Fruit fly (Drosophila melanogaster): ENCODE data around the gene CG13895.
A peak's percentile ranks its signal among the peaks of the same experiment; 100 is the strongest.

Gene CG13895

DNA sequence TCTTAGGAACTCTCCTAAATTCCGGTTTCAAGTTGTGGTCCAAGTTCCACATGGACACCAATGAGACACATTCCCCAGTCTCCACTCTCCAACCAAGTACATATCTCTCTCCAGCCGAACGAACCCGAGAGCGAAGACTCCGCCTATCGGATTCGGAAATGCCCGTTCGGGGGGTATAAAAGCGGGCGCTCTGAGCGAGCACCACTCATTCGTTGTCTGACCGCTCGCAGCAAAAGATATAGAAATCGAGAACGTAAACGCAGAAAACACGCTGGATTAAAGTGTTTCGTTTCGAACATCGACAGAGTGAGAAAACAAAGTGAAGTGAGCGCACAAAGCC lies 41.2 kb upstream of the CG13895 start, which contains the start of gene emc (continued):
- TF ChIP-seq Sox15 (GFP tag; optimal IDR thresholded peaks at IDR 0.05) = no peak
- no peak for TF ChIP-seq CG8319 (GFP tag; optimal IDR thresholded peaks at IDR 0.05)
- peak; percentile 89 for TF ChIP-seq CG9139 (GFP tag; optimal IDR thresholded peaks at IDR 0.05)
- peak; percentile 86 for TF ChIP-seq Eip78C (GFP tag)
- peak; percentile 1 for TF ChIP-seq fd59A (GFP tag; optimal IDR thresholded peaks at IDR 0.05)
- TF ChIP-seq Met (GFP tag; optimal IDR thresholded peaks at IDR 0.05) = peak; percentile 17
- no peak for TF ChIP-seq acj6 (GFP tag; optimal IDR thresholded peaks at IDR 0.05)
- peak; percentile 71 for TF ChIP-seq Sox14 (GFP tag; optimal IDR thresholded peaks at IDR 0.05)
- no peak for TF ChIP-seq Lpt (GFP tag; optimal IDR thresholded peaks at IDR 0.05)
- TF ChIP-seq CG31627 (GFP tag; optimal IDR thresholded peaks at IDR 0.05) = no peak
- no peak for TF ChIP-seq CG11902 (GFP tag; optimal IDR thresholded peaks at IDR 0.05)
- peak; percentile 73 for TF ChIP-seq fkh (GFP tag; optimal IDR thresholded peaks at IDR 0.05)
- peak; percentile 65 for TF ChIP-seq CG16779 (tag; optimal IDR thresholded peaks at IDR 0.05)
- TF ChIP-seq dsx (GFP tag; optimal IDR thresholded peaks at IDR 0.05; ENCODE audit: poor library complexity, severe bottlenecking) = peak; percentile 69
- TF ChIP-seq CG6276 (GFP tag; optimal IDR thresholded peaks at IDR 0.05) = peak; percentile 51
- peak; percentile 16 for TF ChIP-seq CG34406 (GFP tag; optimal IDR thresholded peaks at IDR 0.05)
- TF ChIP-seq CG32006 (GFP tag; optimal IDR thresholded peaks at IDR 0.05) = no peak
- no peak for TF ChIP-seq OdsH (GFP tag; optimal IDR thresholded peaks at IDR 0.05)
- peak; percentile 78; the same call in 2 of the 3 replicates for TF ChIP-seq CG6163 (GFP tag; IDR thresholded peaks at IDR 0.05)
- TF ChIP-seq Blimp-1 (GFP tag; optimal IDR thresholded peaks at IDR 0.05) = peak; percentile 6
- no peak for TF ChIP-seq CG6792 (GFP tag; optimal IDR thresholded peaks at IDR 0.05)
- TF ChIP-seq net (GFP tag; optimal IDR thresholded peaks at IDR 0.05) = peak; percentile 62
- peak; percentile 61 for TF ChIP-seq Eip75B (GFP tag; optimal IDR thresholded peaks at IDR 0.05)
- peak; percentile 55 for TF ChIP-seq CG7368 (GFP tag; optimal IDR thresholded peaks at IDR 0.05)
- peak; percentile 11 for TF ChIP-seq Smox (GFP tag; optimal IDR thresholded peaks at IDR 0.05)
- TF ChIP-seq spab (GFP tag; optimal IDR thresholded peaks at IDR 0.05) = peak; percentile 17
- TF ChIP-seq Ets96B (tag; optimal IDR thresholded peaks at IDR 0.05) = peak; percentile 30
- no peak for TF ChIP-seq Hr39 (GFP tag; optimal IDR thresholded peaks at IDR 0.05)
- TF ChIP-seq vri (GFP tag; optimal IDR thresholded peaks at IDR 0.05) = peak; percentile 81
- no peak for TF ChIP-seq Hr4 (GFP tag; optimal IDR thresholded peaks at IDR 0.05)
- TF ChIP-seq CG11294 (GFP tag; IDR thresholded peaks at IDR 0.05) = no peak; the same call in 1 of the 2 replicates
- no peak for TF ChIP-seq CG11762 (GFP tag; optimal IDR thresholded peaks at IDR 0.05; ENCODE audit: insufficient read depth)
- no peak for TF ChIP-seq lz (GFP tag; optimal IDR thresholded peaks at IDR 0.05)

DNA sequence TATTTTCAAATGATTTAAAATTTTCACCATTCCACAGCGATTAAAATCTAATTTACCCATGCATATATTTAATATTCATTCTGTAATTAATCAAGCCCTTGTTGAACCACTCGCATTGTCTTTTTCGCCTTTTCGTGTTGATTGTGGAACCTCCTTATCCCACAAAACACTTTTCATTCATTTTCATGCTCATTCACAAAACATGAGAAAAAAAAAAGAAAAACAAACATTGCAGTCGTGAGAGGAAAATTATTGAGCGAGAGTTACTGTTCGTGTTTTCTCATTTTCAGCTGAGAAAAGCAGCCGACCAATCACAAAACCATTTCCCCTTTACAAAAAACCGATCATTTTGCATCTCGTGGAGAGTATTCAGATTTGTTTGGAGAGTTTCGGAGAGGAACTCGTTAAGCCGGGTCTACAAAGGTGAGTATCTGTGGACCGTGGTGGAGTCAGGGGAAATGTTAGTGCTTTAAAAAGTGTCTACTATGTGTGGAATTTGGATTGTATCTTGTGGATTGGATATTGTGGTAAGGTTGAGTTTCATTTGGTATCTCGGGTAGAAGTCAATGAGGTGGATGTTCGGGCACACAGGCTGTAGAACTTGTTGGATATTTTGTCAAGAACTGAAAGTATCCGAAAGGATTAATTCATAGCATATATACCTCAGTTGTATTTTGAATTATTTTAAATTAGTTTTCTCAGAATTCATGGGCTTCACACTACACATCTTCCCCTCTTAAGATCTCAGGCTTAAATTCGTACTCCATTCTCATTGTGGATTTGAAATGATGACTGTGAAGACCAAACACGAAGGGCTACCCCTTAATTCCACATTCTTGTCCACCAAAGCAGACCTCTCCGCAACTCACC lies 40.6 kb upstream of the CG13895 start:
- no peak for TF ChIP-seq CG8319 (GFP tag; optimal IDR thresholded peaks at IDR 0.05)
- TF ChIP-seq CG6276 (GFP tag; optimal IDR thresholded peaks at IDR 0.05) = no peak
- TF ChIP-seq Sox102F (GFP tag; optimal IDR thresholded peaks at IDR 0.05) = peak; percentile 2
- no peak for TF ChIP-seq CG11902 (GFP tag; optimal IDR thresholded peaks at IDR 0.05)
- TF ChIP-seq CG31627 (GFP tag; optimal IDR thresholded peaks at IDR 0.05) = no peak
- peak; percentile 63 for TF ChIP-seq Eip78C (GFP tag)
- peak; percentile 33 for TF ChIP-seq CG10669 (GFP tag; optimal IDR thresholded peaks at IDR 0.05)
- peak; percentile 37 for TF ChIP-seq CG9139 (GFP tag; optimal IDR thresholded peaks at IDR 0.05)
- TF ChIP-seq dsx (GFP tag; optimal IDR thresholded peaks at IDR 0.05; ENCODE audit: poor library complexity, severe bottlenecking) = peak; percentile 0
- TF ChIP-seq fkh (GFP tag; optimal IDR thresholded peaks at IDR 0.05) = peak; percentile 63
- peak; percentile 63 for TF ChIP-seq svp (GFP tag)
- no peak for TF ChIP-seq fd59A (GFP tag; optimal IDR thresholded peaks at IDR 0.05)
- no peak for TF ChIP-seq OdsH (GFP tag; optimal IDR thresholded peaks at IDR 0.05)
- no peak for TF ChIP-seq acj6 (GFP tag; optimal IDR thresholded peaks at IDR 0.05)
- peak; percentile 8; the same call in 1 of the 3 replicates for TF ChIP-seq CG6163 (GFP tag; IDR thresholded peaks at IDR 0.05)
- TF ChIP-seq CG15336 (GFP tag; IDR thresholded peaks at IDR 0.05) = peak; percentile 38
- peak; percentile 7 for TF ChIP-seq CG16779 (tag; optimal IDR thresholded peaks at IDR 0.05)
- TF ChIP-seq eg (GFP tag; IDR thresholded peaks at IDR 0.05) = peak; percentile 50; the same call in 1 of the 3 replicates
- TF ChIP-seq CG3032 (tag; optimal IDR thresholded peaks at IDR 0.05) = no peak
- TF ChIP-seq Eip93F (GFP tag; optimal IDR thresholded peaks at IDR 0.05) = no peak
- no peak for TF ChIP-seq Sox14 (GFP tag; optimal IDR thresholded peaks at IDR 0.05)
- TF ChIP-seq vri (GFP tag; optimal IDR thresholded peaks at IDR 0.05) = no peak
- TF ChIP-seq CG11762 (GFP tag; optimal IDR thresholded peaks at IDR 0.05; ENCODE audit: insufficient read depth) = no peak
- TF ChIP-seq Hr38 (GFP tag; optimal IDR thresholded peaks at IDR 0.05) = no peak
- TF ChIP-seq CG3919 (GFP tag; optimal IDR thresholded peaks at IDR 0.05) = no peak
- peak in 1 of 2 experiments; percentile 53 for TF ChIP-seq ss (GFP tag; optimal IDR thresholded peaks at IDR 0.05)
- peak; percentile 11 for TF ChIP-seq Ets96B (tag; optimal IDR thresholded peaks at IDR 0.05)
